Worm (Caenorhabditis elegans) whole organism, mixed stage, embryonic: ENCODE results near the gene C53A5.11.

Source experiments
- blmp-1 ChIP-seq: fragments of 150-350 bp; optimal IDR thresholded peaks from 2 replicates; lab custom pipeline; 2014; ENCODE audit warnings: missing biosample characterization, missing genetic modification characterization
- ceh-39 ChIP-seq: fragments of 150-350 bp; optimal IDR thresholded peaks from 2 replicates; lab custom pipeline; 2014; ENCODE audit warnings: missing biosample characterization, missing genetic modification characterization
- ceh-83 ChIP-seq: fragments of 200-800 bp; sonication (Bioruptor generic); optimal IDR thresholded peaks from 2 replicates; lab custom pipeline; 2018; ENCODE audit warnings: mild to moderate bottlenecking, missing genetic modification characterization, missing compliant biosample characterization
- ces-1 ChIP-seq: fragments of 150-350 bp; optimal IDR thresholded peaks from 2 replicates; lab custom pipeline; 2014; ENCODE audit warnings: missing biosample characterization, missing genetic modification reagents, missing genetic modification characterization
- elt-1 ChIP-seq: sonication (generic microtip); optimal IDR thresholded peaks from 2 replicates; lab custom pipeline; 2017; ENCODE audit warnings: missing genetic modification characterization, mild to moderate bottlenecking, missing compliant biosample characterization, antibody characterized with exemption, moderate library complexity, borderline replicate concordance; ENCODE audit not compliant: insufficient read depth
- hlh-1 ChIP-seq: fragments of 150-350 bp; optimal IDR thresholded peaks from 2 replicates; lab custom pipeline; 2014; ENCODE audit warnings: missing biosample characterization, missing genetic modification reagents, missing genetic modification characterization
- lin-13 ChIP-seq: fragments of 150-350 bp; optimal IDR thresholded peaks from 2 replicates; lab custom pipeline; 2014; ENCODE audit warnings: missing biosample characterization, missing genetic modification characterization
- nhr-12 ChIP-seq: fragments of 150-350 bp; optimal IDR thresholded peaks from 2 replicates; lab custom pipeline; 2014; ENCODE audit warnings: missing biosample characterization, missing genetic modification characterization
- nhr-2 ChIP-seq: fragments of 150-350 bp; optimal IDR thresholded peaks from 2 replicates; lab custom pipeline; 2014; ENCODE audit warnings: missing biosample characterization, missing genetic modification characterization
- nhr-28 ChIP-seq: fragments of 150-350 bp; optimal IDR thresholded peaks from 2 replicates; lab custom pipeline; 2014; ENCODE audit warnings: missing biosample characterization, missing genetic modification characterization
- nhr-76 ChIP-seq: sonication (generic microtip); optimal IDR thresholded peaks from 2 replicates; lab custom pipeline; 2017; ENCODE audit warnings: missing biosample characterization, missing genetic modification characterization
- unc-39 ChIP-seq: fragments of 150-350 bp; optimal IDR thresholded peaks from 2 replicates; lab custom pipeline; 2014; ENCODE audit warnings: missing biosample characterization, missing genetic modification characterization

DNA sequence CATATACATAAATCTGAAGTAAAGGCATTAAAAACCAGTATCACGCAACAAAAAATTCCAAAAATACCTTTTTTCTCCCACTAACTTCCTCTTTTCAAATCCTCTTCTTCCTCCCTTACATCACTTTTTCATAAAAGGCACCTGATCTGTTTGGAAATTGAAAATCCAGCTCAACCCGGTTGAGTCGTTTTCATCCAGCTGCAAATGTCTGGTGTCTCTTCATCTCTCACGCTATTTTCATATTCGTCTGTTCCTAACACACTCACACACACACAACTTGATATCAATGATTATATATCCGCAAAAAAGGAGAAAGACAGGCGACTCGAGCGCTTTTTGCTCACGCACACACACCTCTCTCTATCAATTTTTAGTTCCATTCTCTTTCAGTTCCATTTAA, 30.3 kb upstream of the C53A5.11 start:
- TF ChIP-seq nhr-76: no peak
- TF ChIP-seq lin-13 (tag; lab: Kevin White, UChicago): no peak
- no peak for TF ChIP-seq blmp-1 (tag; lab: Kevin White, UChicago)
- TF ChIP-seq nhr-28 (tag; lab: Kevin White, UChicago): no peak
- no peak for TF ChIP-seq ces-1 (GFP tag; lab: Kevin White, UChicago)
- no peak for TF ChIP-seq nhr-2 (tag; lab: Kevin White, UChicago)
- TF ChIP-seq unc-39 (tag; lab: Kevin White, UChicago): no peak
- no peak for TF ChIP-seq elt-1 (tag; lab: Kevin White, UChicago)
- no peak for TF ChIP-seq ceh-83
- no peak for TF ChIP-seq hlh-1 (tag; lab: Kevin White, UChicago)
- TF ChIP-seq nhr-12 (tag; lab: Kevin White, UChicago): no peak
- TF ChIP-seq ceh-39 (tag; lab: Kevin White, UChicago): no peak
